Worm (Caenorhabditis elegans) whole organism, L2 larva: Measurements from ENCODE around the gene xpo-3.

Source experiments
- C34F6.9 ChIP-seq: fragments of 150-350 bp; optimal IDR thresholded peaks from 2 replicates; lab custom pipeline; 2014; ENCODE audit warnings: missing biosample characterization, missing genetic modification characterization
- R02D3.7 ChIP-seq: fragments of 150-350 bp; optimal IDR thresholded peaks from 2 replicates; lab custom pipeline; 2014; ENCODE audit warnings: missing biosample characterization, missing genetic modification characterization
- Y55F3AM.14 ChIP-seq: fragments of 200-800 bp; sonication (Bioruptor generic); optimal IDR thresholded peaks from 2 replicates; lab custom pipeline; 2018; ENCODE audit warnings: mild to moderate bottlenecking, missing genetic modification characterization, missing compliant biosample characterization
- ZK546.5 ChIP-seq: sonication (generic microtip); optimal IDR thresholded peaks from 2 replicates; lab custom pipeline; 2017; ENCODE audit warnings: missing biosample characterization, missing genetic modification characterization
- ama-1 ChIP-seq: fragments of 150-350 bp; optimal IDR thresholded peaks from 2 replicates; lab custom pipeline; 2018; ENCODE audit warnings: inconsistent platforms
- blmp-1 ChIP-seq: sonication (generic microtip); optimal IDR thresholded peaks from 2 replicates; lab custom pipeline; 2017; ENCODE audit warnings: missing genetic modification characterization, mild to moderate bottlenecking, missing compliant biosample characterization, antibody characterized with exemption, moderate library complexity; ENCODE audit not compliant: insufficient read depth
- ceh-82 ChIP-seq: fragments of 150-350 bp; optimal IDR thresholded peaks from 2 replicates; lab custom pipeline; 2014; ENCODE audit warnings: missing biosample characterization, missing genetic modification characterization
- dmd-4 ChIP-seq: sonication (generic microtip); optimal IDR thresholded peaks from 2 replicates; lab custom pipeline; 2017; ENCODE audit warnings: missing biosample characterization, missing genetic modification characterization
- elt-1 ChIP-seq: fragments of 150-350 bp; optimal IDR thresholded peaks from 2 replicates; lab custom pipeline; 2014; ENCODE audit warnings: missing biosample characterization, missing genetic modification characterization
- elt-3 ChIP-seq: sonication (generic microtip); optimal IDR thresholded peaks from 2 replicates; lab custom pipeline; 2017; ENCODE audit warnings: missing biosample characterization, missing genetic modification characterization
- fos-1 ChIP-seq: fragments of 150-350 bp; optimal IDR thresholded peaks from 2 replicates; lab custom pipeline; 2014; ENCODE audit warnings: missing biosample characterization, missing genetic modification characterization
- lin-11 ChIP-seq: fragments of 150-350 bp; sonication (generic microtip); optimal IDR thresholded peaks from 2 replicates; lab custom pipeline; 2014; ENCODE audit warnings: missing biosample characterization, missing genetic modification characterization, inconsistent platforms, mixed read lengths
- lin-13 ChIP-seq: fragments of 150-350 bp; optimal IDR thresholded peaks from 2 replicates; lab custom pipeline; 2014; ENCODE audit warnings: missing biosample characterization, missing genetic modification reagents, missing genetic modification characterization
- lsy-2 ChIP-seq, 2 experiments: fragments of 150-350 bp in 1 of 2; sonication (generic microtip) in 1 of 2; optimal IDR thresholded peaks; 2 replicates each; lab custom pipeline; 2014 to 2017; ENCODE audit warnings: missing biosample characterization in 2 of 2, missing genetic modification characterization in 2 of 2
- mab-5 ChIP-seq: fragments of 150-350 bp; optimal IDR thresholded peaks from 2 replicates; lab custom pipeline; 2014; ENCODE audit warnings: missing biosample characterization, missing genetic modification characterization
- mdl-1 ChIP-seq, 2 experiments: fragments of 150-350 bp in 1 of 2; sonication (generic microtip) in 1 of 2; optimal IDR thresholded peaks; 2 replicates each; lab custom pipeline; 2017; ENCODE audit warnings: missing biosample characterization in 2 of 2, missing genetic modification characterization in 2 of 2
- nhr-10 ChIP-seq: sonication (generic microtip); optimal IDR thresholded peaks from 2 replicates; lab custom pipeline; 2017; ENCODE audit warnings: missing biosample characterization, missing genetic modification characterization
- nhr-129 ChIP-seq: fragments of 150-350 bp; optimal IDR thresholded peaks from 2 replicates; lab custom pipeline; 2014; ENCODE audit warnings: missing biosample characterization, missing genetic modification characterization
- nhr-21 ChIP-seq: fragments of 150-350 bp; optimal IDR thresholded peaks from 2 replicates; lab custom pipeline; 2014; ENCODE audit warnings: missing biosample characterization, missing genetic modification characterization
- nhr-237 ChIP-seq: fragments of 150-350 bp; optimal IDR thresholded peaks from 2 replicates; lab custom pipeline; 2014; ENCODE audit warnings: missing biosample characterization, missing genetic modification characterization
- nhr-25 ChIP-seq: fragments of 150-350 bp; sonication (generic microtip); optimal IDR thresholded peaks from 3 replicates; lab custom pipeline; 2014; ENCODE audit warnings: missing biosample characterization, missing genetic modification characterization
- nhr-77 ChIP-seq: fragments of 150-350 bp; optimal IDR thresholded peaks from 2 replicates; lab custom pipeline; 2014; ENCODE audit warnings: missing biosample characterization, missing genetic modification characterization
- skn-1 ChIP-seq: sonication (generic microtip); optimal IDR thresholded peaks from 2 replicates; lab custom pipeline; 2017; ENCODE audit warnings: missing biosample characterization, missing genetic modification characterization
- sma-3 ChIP-seq: sonication (generic microtip); optimal IDR thresholded peaks from 2 replicates; lab custom pipeline; 2016; ENCODE audit warnings: missing genetic modification reagents, missing genetic modification characterization, missing compliant biosample characterization
- sma-9 ChIP-seq, 2 experiments: fragments of 150-350 bp in 1 of 2; sonication (generic microtip) in 1 of 2; optimal IDR thresholded peaks; 2 replicates each; lab custom pipeline; 2014 to 2016; ENCODE audit warnings: missing genetic modification characterization in 2 of 2, mild to moderate bottlenecking in 1 of 2, missing biosample characterization in 1 of 2, missing compliant biosample characterization in 1 of 2, missing genetic modification reagents in 1 of 2, moderate library complexity in 1 of 2
- snpc-4 ChIP-seq: fragments of 150-350 bp; optimal IDR thresholded peaks from 2 replicates; lab custom pipeline; 2014; ENCODE audit warnings: missing biosample characterization, missing genetic modification characterization
- unc-39 ChIP-seq: fragments of 150-350 bp; optimal IDR thresholded peaks from 2 replicates; lab custom pipeline; 2014; ENCODE audit warnings: missing biosample characterization, missing genetic modification characterization
- unc-55 ChIP-seq: fragments of 150-350 bp; sonication (generic microtip); optimal IDR thresholded peaks from 3 replicates; lab custom pipeline; 2014; ENCODE audit warnings: missing biosample characterization, missing genetic modification reagents, missing genetic modification characterization
- unc-62 ChIP-seq: fragments of 150-350 bp; optimal IDR thresholded peaks from 2 replicates; lab custom pipeline; 2014; ENCODE audit warnings: missing biosample characterization, missing genetic modification reagents, missing genetic modification characterization
- zag-1 ChIP-seq: fragments of 150-350 bp; optimal IDR thresholded peaks from 2 replicates; lab custom pipeline; 2014; ENCODE audit warnings: missing biosample characterization, missing genetic modification characterization
- ztf-1 ChIP-seq: fragments of 200-800 bp; sonication (Bioruptor generic); conservative IDR thresholded peaks from 2 replicates; pipeline ENCODE4 v1.3.6; 2022; ENCODE audit warnings: missing genetic modification characterization, missing compliant biosample characterization
- ztf-11 ChIP-seq: sonication (generic microtip); optimal IDR thresholded peaks from 2 replicates; lab custom pipeline; 2017; ENCODE audit warnings: missing biosample characterization, missing genetic modification characterization

xpo-3 gene

DNA sequence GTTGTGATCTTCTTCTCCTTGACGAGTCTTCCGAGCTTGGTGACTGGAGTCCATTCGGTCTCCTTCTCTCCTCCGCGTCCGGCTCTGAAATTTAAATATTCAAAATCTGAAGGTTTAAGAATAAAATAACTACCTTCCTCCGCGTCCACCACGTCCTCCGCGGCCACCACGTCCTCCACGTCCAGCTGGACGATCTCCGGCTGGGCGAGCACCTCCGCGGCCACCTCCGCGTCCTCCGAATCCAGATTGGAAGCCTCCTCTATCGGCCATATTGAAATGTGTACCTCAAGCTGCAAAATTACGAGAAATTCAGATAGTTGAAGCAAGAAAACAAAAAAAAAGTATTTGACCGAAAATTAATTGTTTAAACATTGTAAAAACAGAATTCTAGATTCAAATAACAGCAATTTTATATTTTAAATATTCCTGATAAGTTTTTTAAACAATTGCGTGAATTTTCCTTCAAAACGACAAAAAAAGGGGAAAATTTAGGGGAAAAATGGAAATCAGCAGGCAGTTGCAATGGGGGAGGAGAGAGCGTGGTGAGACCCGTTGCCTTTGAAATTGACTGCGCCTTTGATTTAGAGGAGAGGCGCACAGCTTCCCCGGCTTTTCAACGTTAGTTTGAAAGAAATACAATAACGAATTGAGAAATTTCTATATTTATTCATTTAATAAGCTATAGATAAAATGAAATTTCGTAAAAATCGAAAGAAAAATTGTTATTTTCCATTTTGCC, 2.4 kb upstream of the xpo-3 start, which contains the start of gene rps-2:
TSS of gene rps-2 (minus strand) at position 290 of the 739 bp plus-strand sequence.
- TF ChIP-seq ZK546.5 (no peak), lsy-2 (tag; optimal IDR thresholded peaks at IDR 0.05; lab: Kevin White, UChicago) (peak in 1 of 2 experiments; percentile 32), elt-1 (tag; lab: Kevin White, UChicago) (no peak), lin-13 (GFP tag; lab: Kevin White, UChicago) (peak; percentile 28), dmd-4 (tag; lab: Kevin White, UChicago) (no peak), lin-11 (tag; lab: Kevin White, UChicago) (no peak), C34F6.9 (tag; lab: Kevin White, UChicago) (peak; percentile 50), nhr-25 (no peak), nhr-129 (tag; lab: Kevin White, UChicago) (peak; percentile 10), fos-1 (tag; lab: Kevin White, UChicago) (peak; percentile 1), nhr-237 (tag; lab: Kevin White, UChicago) (no peak), nhr-10 (no peak), sma-9 (GFP tag; optimal IDR thresholded peaks at IDR 0.05; lab: Kevin White, UChicago) (no peak), sma-9 (tag; optimal IDR thresholded peaks at IDR 0.05; lab: Kevin White, UChicago) (no peak)

DNA sequence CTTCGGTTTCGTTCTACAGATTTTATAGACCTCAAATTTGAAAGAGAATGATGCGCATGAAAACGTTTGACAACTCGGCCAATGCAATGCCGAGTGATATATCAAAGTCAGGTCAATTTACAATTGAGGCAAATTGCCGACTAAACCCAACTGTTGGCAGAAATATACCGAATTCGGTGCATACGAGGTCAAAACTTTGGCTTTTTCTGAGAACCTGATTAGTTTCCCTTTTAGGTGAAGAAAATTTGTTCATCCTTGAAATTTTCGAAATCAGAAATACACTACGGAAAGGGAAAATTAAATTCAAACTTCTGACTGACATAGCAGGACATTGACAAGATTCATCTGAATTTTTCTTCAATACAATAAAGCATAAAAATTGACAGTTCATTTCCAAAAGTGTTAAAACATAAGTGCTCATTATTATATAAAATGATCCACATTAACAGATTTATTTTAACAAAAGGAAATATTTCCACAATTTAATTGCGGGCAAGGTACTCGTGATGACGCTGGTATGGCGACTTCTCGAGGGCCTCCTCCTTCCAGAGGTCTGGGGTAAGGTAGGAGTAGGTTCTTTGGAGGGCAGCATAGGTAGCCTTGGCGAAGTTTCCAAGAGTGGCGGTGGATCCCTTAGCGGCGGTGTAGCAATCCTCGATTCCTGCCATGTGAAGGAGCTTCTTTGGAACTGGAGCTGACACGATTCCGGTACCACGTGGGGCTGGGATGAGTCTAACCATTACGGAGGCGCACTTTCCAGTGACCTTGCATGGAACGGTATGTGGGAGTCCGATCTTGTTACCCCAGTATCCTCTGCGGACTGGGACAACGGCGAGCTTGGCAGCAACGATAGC, 1.4 kb upstream of the xpo-3 start:
- no peak for TF ChIP-seq ztf-11 (tag; lab: Kevin White, UChicago)
- TF ChIP-seq fos-1 (tag; lab: Kevin White, UChicago), result no peak
- TF ChIP-seq elt-1 (tag; lab: Kevin White, UChicago), result no peak
- TF ChIP-seq mdl-1 (tag; optimal IDR thresholded peaks at IDR 0.05; lab: Kevin White, UChicago), result no peak
- TF ChIP-seq, all 48 proteins: peak for 0

DNA sequence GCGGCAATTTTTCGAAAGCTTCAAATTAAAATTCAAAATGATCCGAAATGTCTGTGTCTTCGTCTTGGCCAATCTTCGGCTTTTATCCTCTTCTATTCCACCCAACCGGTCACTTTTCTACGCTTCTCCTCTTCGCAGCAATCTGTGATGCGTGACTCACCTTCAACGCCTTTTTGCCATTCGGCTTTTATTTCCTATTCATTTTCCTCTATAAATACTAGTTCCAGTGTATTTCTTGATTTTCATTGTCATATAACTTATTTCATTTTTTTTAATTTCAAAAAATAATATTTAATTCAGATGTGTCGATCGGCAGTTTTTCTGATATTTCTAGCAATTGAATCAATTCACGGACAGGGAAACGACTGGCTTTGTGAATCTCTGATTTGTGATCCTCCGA, 3.7 kb downstream of the xpo-3 start, which contains the start of gene C49H3.16:
TSS of gene C49H3.16 (plus strand) at position 301 of the 400 bp plus-strand sequence.
- TF ChIP-seq sma-3 (GFP tag; lab: Kevin White, UChicago) (no peak), mdl-1 (tag; optimal IDR thresholded peaks at IDR 0.05; lab: Kevin White, UChicago) (no peak), ztf-1 (GFP tag; lab: Robert Waterston, UW) (no peak), nhr-21 (tag; lab: Kevin White, UChicago) (no peak), lin-13 (GFP tag; lab: Kevin White, UChicago) (no peak), unc-55 (GFP tag; lab: Kevin White, UChicago) (no peak), unc-62 (GFP tag; lab: Kevin White, UChicago) (no peak), R02D3.7 (tag; lab: Kevin White, UChicago) (no peak), lsy-2 (tag; optimal IDR thresholded peaks at IDR 0.05; lab: Kevin White, UChicago) (no peak)

DNA sequence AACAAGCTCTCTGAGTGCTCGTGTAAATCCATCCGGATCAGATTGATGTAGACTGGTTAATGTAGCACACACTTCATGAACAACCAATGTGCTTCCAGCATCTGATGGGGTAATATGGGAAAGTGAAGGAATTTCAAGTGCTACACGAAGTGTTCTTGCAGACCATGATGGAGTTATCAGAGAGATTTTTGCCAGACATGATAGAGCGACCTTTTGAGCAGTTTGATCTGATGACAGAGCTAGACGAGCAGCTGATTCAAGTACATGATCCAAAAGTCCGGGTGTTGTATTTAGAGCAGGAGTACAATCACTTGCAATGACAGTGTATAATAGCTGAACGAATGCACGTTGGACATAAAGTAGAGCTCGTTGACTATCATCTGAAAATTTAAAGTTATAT, 6.0 kb downstream of the xpo-3 start:
- TF ChIP-seq ama-1 (lab: Kevin White, UChicago) (no peak), R02D3.7 (tag; lab: Kevin White, UChicago) (no peak), Y55F3AM.14 (GFP tag; lab: Kevin White, UChicago) (no peak), elt-3 (tag; lab: Kevin White, UChicago) (no peak), unc-55 (GFP tag; lab: Kevin White, UChicago) (no peak), ceh-82 (tag; lab: Kevin White, UChicago) (no peak), zag-1 (no peak), nhr-77 (tag; lab: Kevin White, UChicago) (no peak), nhr-25 (no peak)

DNA sequence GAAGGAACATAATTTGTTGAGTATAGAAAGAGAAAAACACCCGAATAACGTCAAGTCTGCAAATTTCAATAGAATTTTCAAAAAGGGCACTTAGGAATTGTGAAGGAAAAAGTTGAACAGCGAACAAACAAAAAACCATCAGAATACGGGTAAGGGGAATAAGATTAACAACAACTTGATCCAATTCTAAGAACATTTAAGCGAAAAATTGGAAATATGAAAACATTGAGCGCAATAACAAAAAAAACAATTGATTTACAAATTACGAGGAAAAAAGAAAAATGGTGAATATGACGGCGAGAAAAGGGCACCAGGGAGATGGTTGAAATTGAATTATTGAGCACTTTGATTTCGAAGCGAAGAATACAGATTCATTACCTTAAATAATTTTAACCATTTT, 6.9 kb downstream of the xpo-3 start:
- TF ChIP-seq ZK546.5 (no peak), sma-9 (GFP tag; optimal IDR thresholded peaks at IDR 0.05; lab: Kevin White, UChicago) (no peak), sma-9 (tag; optimal IDR thresholded peaks at IDR 0.05; lab: Kevin White, UChicago) (no peak), nhr-21 (tag; lab: Kevin White, UChicago) (no peak), ztf-11 (tag; lab: Kevin White, UChicago) (no peak)

DNA sequence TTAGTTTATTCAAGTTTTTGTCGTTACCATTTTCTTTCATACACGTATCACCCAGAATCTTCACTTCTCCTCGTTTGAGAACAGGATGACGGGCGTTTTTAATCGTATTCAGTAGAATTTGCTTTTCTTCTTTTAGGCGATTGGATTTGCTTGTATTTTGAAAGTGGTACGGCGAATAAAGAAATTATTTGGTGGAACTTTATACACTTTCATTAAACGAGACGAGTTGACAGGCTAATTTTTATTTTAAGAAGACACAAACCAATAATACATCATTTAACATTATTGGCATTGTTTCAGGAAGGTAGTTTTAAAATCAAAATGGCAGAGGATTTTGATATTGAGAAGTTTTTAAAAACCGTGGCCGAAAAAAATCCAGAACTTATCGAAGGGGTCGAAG, 8.8 kb downstream of the xpo-3 start, which contains the start of gene C49H3.4:
TSS of gene C49H3.4 (plus strand) at position 301 of the 400 bp plus-strand sequence.
- TF ChIP-seq unc-62 (GFP tag; lab: Kevin White, UChicago) (no peak), dmd-4 (tag; lab: Kevin White, UChicago) (no peak), ama-1 (lab: Kevin White, UChicago) (no peak), R02D3.7 (tag; lab: Kevin White, UChicago) (no peak), sma-3 (GFP tag; lab: Kevin White, UChicago) (no peak), mab-5 (tag; lab: Kevin White, UChicago) (no peak), blmp-1 (tag; lab: Kevin White, UChicago) (no peak), unc-39 (tag; lab: Kevin White, UChicago) (no peak), nhr-10 (no peak), lsy-2 (tag; optimal IDR thresholded peaks at IDR 0.05; lab: Kevin White, UChicago) (no peak), snpc-4 (tag; lab: Kevin White, UChicago) (no peak), skn-1 (tag; lab: Kevin White, UChicago) (no peak)
